Worm (Caenorhabditis elegans): ENCODE measurements around the gene srw-103.

DNA sequence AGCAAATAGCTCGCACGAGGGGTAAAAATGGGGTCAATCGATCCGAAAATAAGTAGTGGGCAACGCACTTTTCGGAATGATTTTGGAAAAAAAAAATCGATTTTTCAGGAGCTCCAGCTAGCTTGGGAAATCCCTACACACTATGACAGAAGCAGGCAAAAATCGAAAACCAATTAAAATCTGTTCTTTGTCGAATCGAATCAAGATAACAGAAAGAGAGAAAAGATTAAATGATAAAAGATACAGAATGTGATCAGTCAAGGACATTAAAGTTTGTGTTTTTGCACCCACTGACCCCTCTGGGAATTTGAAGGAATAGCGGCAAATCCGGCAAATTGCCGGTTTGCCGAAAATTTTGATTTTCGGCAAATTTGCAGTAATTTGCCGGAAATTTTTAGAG lies 50.4 kb downstream of the srw-103 start:
- TF ChIP-seq lsy-2 (tag; optimal IDR thresholded peaks at IDR 0.05) (no peak), zag-1 (tag; optimal IDR thresholded peaks at IDR 0.05) (no peak), lin-39 (tag; optimal IDR thresholded peaks at IDR 0.05) (no peak), ZK546.5 (tag; optimal IDR thresholded peaks at IDR 0.05) (no peak)

Measured in whole organism, L2 larva.